Worm (Caenorhabditis elegans) whole organism, late embryonic: Measurements from ENCODE around the gene K03B8.11.
A peak's percentile ranks its signal among the peaks of the same experiment; 100 is the strongest.

Experiments used
- F13H6.1 ChIP-seq: sonication (generic microtip); optimal IDR thresholded peaks from 2 replicates; lab custom pipeline; 2016; ENCODE audit warnings: missing genetic modification characterization, missing compliant biosample characterization
- Y22D7AL.16 ChIP-seq: sonication (generic microtip); optimal IDR thresholded peaks from 2 replicates; lab custom pipeline; 2016; ENCODE audit warnings: missing genetic modification characterization, missing compliant biosample characterization
- ama-1 ChIP-seq: fragments of 150-350 bp; optimal IDR thresholded peaks from 2 replicates; lab custom pipeline; 2014
- ceh-19 ChIP-seq: fragments of 200-800 bp; sonication (Bioruptor generic); optimal IDR thresholded peaks from 2 replicates; lab custom pipeline; 2018; ENCODE audit warnings: mild to moderate bottlenecking, missing genetic modification characterization, missing compliant biosample characterization
- ceh-2 ChIP-seq: sonication (generic microtip); optimal IDR thresholded peaks from 2 replicates; lab custom pipeline; 2016; ENCODE audit warnings: missing genotype, missing genetic modification characterization, missing compliant biosample characterization
- ceh-22 ChIP-seq: sonication (generic microtip); optimal IDR thresholded peaks from 2 replicates; lab custom pipeline; 2017; ENCODE audit warnings: missing biosample characterization, missing genetic modification characterization
- ceh-24 ChIP-seq: sonication (generic microtip); optimal IDR thresholded peaks from 2 replicates; lab custom pipeline; 2016; ENCODE audit warnings: mild to moderate bottlenecking, missing genetic modification characterization, missing compliant biosample characterization
- ceh-30 ChIP-seq: fragments of 150-350 bp; optimal IDR thresholded peaks from 2 replicates; lab custom pipeline; 2014; ENCODE audit warnings: missing biosample characterization, missing genetic modification characterization
- ceh-31 ChIP-seq: sonication (generic microtip); optimal IDR thresholded peaks from 2 replicates; lab custom pipeline; 2016; ENCODE audit warnings: missing genetic modification characterization, missing compliant biosample characterization
- ceh-48 ChIP-seq: sonication (generic microtip); optimal IDR thresholded peaks from 2 replicates; lab custom pipeline; 2016; ENCODE audit warnings: missing genetic modification characterization, inconsistent platforms, missing compliant biosample characterization
- ceh-6 ChIP-seq: fragments of 200-800 bp; sonication (Bioruptor generic); optimal IDR thresholded peaks from 2 replicates; lab custom pipeline; 2018; ENCODE audit warnings: mild to moderate bottlenecking, missing genetic modification characterization, missing compliant biosample characterization
- che-1 ChIP-seq: sonication (generic microtip); optimal IDR thresholded peaks from 2 replicates; lab custom pipeline; 2016; ENCODE audit warnings: mild to moderate bottlenecking, missing genetic modification characterization, missing compliant biosample characterization
- elt-2 ChIP-seq: sonication (generic microtip); optimal IDR thresholded peaks from 2 replicates; lab custom pipeline; 2016; ENCODE audit warnings: missing genetic modification reagents, missing genetic modification characterization, missing compliant biosample characterization
- elt-4 ChIP-seq: sonication (generic microtip); optimal IDR thresholded peaks from 2 replicates; lab custom pipeline; 2016; ENCODE audit warnings: missing genetic modification characterization, missing compliant biosample characterization
- eyg-1 ChIP-seq: sonication (generic microtip); optimal IDR thresholded peaks from 2 replicates; lab custom pipeline; 2016; ENCODE audit warnings: missing genotype, missing genetic modification characterization, missing compliant biosample characterization
- fkh-10 ChIP-seq: fragments of 150-350 bp; optimal IDR thresholded peaks from 2 replicates; lab custom pipeline; 2014; ENCODE audit warnings: missing biosample characterization, missing genetic modification reagents, missing genetic modification characterization
- gmeb-2 ChIP-seq: sonication (generic microtip); optimal IDR thresholded peaks from 2 replicates; lab custom pipeline; 2016; ENCODE audit warnings: missing genetic modification characterization, inconsistent platforms, missing compliant biosample characterization
- hlh-13 ChIP-seq: fragments of 200-800 bp; sonication (Bioruptor generic); optimal IDR thresholded peaks from 2 replicates; lab custom pipeline; 2018; ENCODE audit warnings: mild to moderate bottlenecking, missing genetic modification characterization, missing compliant biosample characterization
- hlh-15 ChIP-seq: sonication (generic microtip); optimal IDR thresholded peaks from 2 replicates; lab custom pipeline; 2016; ENCODE audit warnings: missing genetic modification characterization, missing compliant biosample characterization
- lim-6 ChIP-seq: sonication (generic microtip); optimal IDR thresholded peaks from 2 replicates; lab custom pipeline; 2016; ENCODE audit warnings: missing genetic modification characterization, missing compliant biosample characterization
- lin-11 ChIP-seq: fragments of 200-800 bp; sonication (Bioruptor generic); optimal IDR thresholded peaks from 2 replicates; lab custom pipeline; 2018; ENCODE audit warnings: mild to moderate bottlenecking, missing genetic modification characterization, missing compliant biosample characterization
- madf-2 ChIP-seq: sonication (generic microtip); optimal IDR thresholded peaks from 2 replicates; lab custom pipeline; 2017; ENCODE audit warnings: missing genetic modification characterization, missing compliant biosample characterization
- nhr-11 ChIP-seq: fragments of 150-350 bp; optimal IDR thresholded peaks from 2 replicates; lab custom pipeline; 2014; ENCODE audit warnings: missing biosample characterization, missing genetic modification characterization
- nhr-232 ChIP-seq: sonication (generic microtip); optimal IDR thresholded peaks from 2 replicates; lab custom pipeline; 2016; ENCODE audit warnings: missing genetic modification characterization, missing compliant biosample characterization
- npax-4 ChIP-seq: sonication (generic microtip); optimal IDR thresholded peaks from 2 replicates; lab custom pipeline; 2016; ENCODE audit warnings: missing genetic modification characterization, missing compliant biosample characterization
- pag-3 ChIP-seq: sonication (generic microtip); optimal IDR thresholded peaks from 2 replicates; lab custom pipeline; 2016; ENCODE audit warnings: missing compliant biosample characterization, missing genetic modification characterization, borderline replicate concordance
- pat-9 ChIP-seq: fragments of 200-800 bp; sonication (Bioruptor generic); optimal IDR thresholded peaks from 2 replicates; lab custom pipeline; 2018; ENCODE audit warnings: mild to moderate bottlenecking, missing genetic modification characterization, moderate library complexity, missing compliant biosample characterization
- pqm-1 ChIP-seq: sonication (generic microtip); optimal IDR thresholded peaks from 2 replicates; lab custom pipeline; 2016; ENCODE audit warnings: missing genetic modification characterization, missing compliant biosample characterization
- sox-2 ChIP-seq: fragments of 200-800 bp; sonication (Bioruptor generic); IDR thresholded peaks from 2 replicates; pipeline ENCODE4 v1.3.6; 2022; ENCODE audit warnings: missing genetic modification reagents, missing genetic modification characterization, missing compliant biosample characterization
- sox-4 ChIP-seq: sonication (generic microtip); optimal IDR thresholded peaks from 2 replicates; lab custom pipeline; 2017; ENCODE audit warnings: mild to moderate bottlenecking, missing genetic modification characterization, inconsistent platforms, missing compliant biosample characterization
- tbx-2 ChIP-seq: sonication (generic microtip); optimal IDR thresholded peaks from 2 replicates; lab custom pipeline; 2016; ENCODE audit warnings: missing genetic modification characterization, missing compliant biosample characterization
- tbx-7 ChIP-seq: sonication (generic microtip); optimal IDR thresholded peaks from 2 replicates; lab custom pipeline; 2016; ENCODE audit warnings: missing genotype, missing genetic modification characterization, missing compliant biosample characterization
- ttx-3 ChIP-seq: sonication (generic microtip); optimal IDR thresholded peaks from 2 replicates; lab custom pipeline; 2016; ENCODE audit warnings: missing genetic modification reagents, missing genetic modification characterization, missing compliant biosample characterization
- unc-42 ChIP-seq: sonication (generic microtip); optimal IDR thresholded peaks from 2 replicates; lab custom pipeline; 2016; ENCODE audit warnings: missing genotype, missing genetic modification characterization, missing compliant biosample characterization
- unc-55 ChIP-seq: sonication (generic microtip); optimal IDR thresholded peaks from 2 replicates; lab custom pipeline; 2017; ENCODE audit warnings: missing biosample characterization, missing genetic modification reagents, missing genetic modification characterization
- unc-86 ChIP-seq: sonication (generic microtip); optimal IDR thresholded peaks from 2 replicates; lab custom pipeline; 2016; ENCODE audit warnings: missing genetic modification characterization, missing compliant biosample characterization
- ztf-16 ChIP-seq: sonication (generic microtip); optimal IDR thresholded peaks from 2 replicates; lab custom pipeline; 2017; ENCODE audit warnings: missing genetic modification characterization, missing compliant biosample characterization

The K03B8.11 gene

ce11 chrV:11375150-11375792 is 15.0 kb downstream of the K03B8.11 start, which contains the start of gene cnb-1 (continued):
- TF ChIP-seq sox-2 (no peak), lin-11 (tag; lab: Kevin White, UChicago) (no peak), tbx-2 (tag; lab: Kevin White, UChicago) (peak; percentile 75), hlh-13 (GFP tag; lab: Kevin White, UChicago) (no peak), npax-4 (tag; lab: Kevin White, UChicago) (no peak), ceh-48 (tag; lab: Kevin White, UChicago) (peak; percentile 86), ceh-22 (no peak), elt-2 (no peak), Y22D7AL.16 (tag; lab: Kevin White, UChicago) (no peak), pag-3 (tag; lab: Kevin White, UChicago) (no peak), sox-4 (no peak), ceh-24 (tag; lab: Kevin White, UChicago) (no peak), pat-9 (no peak), ttx-3 (tag; lab: Kevin White, UChicago) (no peak), ceh-31 (tag; lab: Kevin White, UChicago) (peak; percentile 85), ceh-6 (GFP tag; lab: Kevin White, UChicago) (no peak), nhr-232 (tag; lab: Kevin White, UChicago) (no peak), eyg-1 (tag; lab: Kevin White, UChicago) (no peak), lim-6 (tag; lab: Kevin White, UChicago) (peak; percentile 16), ceh-19 (no peak), unc-86 (tag; lab: Kevin White, UChicago) (peak; percentile 20), pqm-1 (no peak), tbx-7 (no peak), gmeb-2 (no peak), elt-4 (tag; lab: Kevin White, UChicago) (no peak)

DNA sequence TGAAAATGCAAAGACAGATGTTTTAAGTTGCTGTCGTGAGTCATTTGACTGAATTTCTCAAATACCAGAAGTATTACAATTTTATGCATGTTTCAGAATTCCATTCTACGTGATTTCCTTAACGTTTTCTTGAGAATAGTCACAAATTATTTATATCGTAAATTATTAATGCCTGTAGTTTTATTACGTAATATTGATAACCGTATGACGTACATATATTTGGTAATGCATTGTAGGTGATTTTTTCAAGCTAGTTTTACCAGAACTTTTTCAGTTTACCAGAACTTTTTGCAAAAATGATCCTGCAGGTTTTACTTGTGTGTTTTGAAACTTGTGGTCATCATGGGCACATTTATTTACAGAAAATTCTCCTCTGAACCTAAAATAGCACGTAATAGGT is 16.4 kb downstream of the K03B8.11 start:
- TF ChIP-seq F13H6.1 (tag; lab: Kevin White, UChicago) (no peak), ceh-30 (no peak), ceh-2 (tag; lab: Kevin White, UChicago) (no peak), lin-11 (tag; lab: Kevin White, UChicago) (no peak), tbx-2 (tag; lab: Kevin White, UChicago) (no peak), ama-1 (lab: Kevin White, UChicago) (no peak), nhr-11 (tag; lab: Kevin White, UChicago) (no peak), unc-42 (tag; lab: Kevin White, UChicago) (no peak), eyg-1 (tag; lab: Kevin White, UChicago) (no peak), hlh-13 (GFP tag; lab: Kevin White, UChicago) (no peak), ceh-31 (tag; lab: Kevin White, UChicago) (no peak), unc-55 (no peak), madf-2 (tag; lab: Kevin White, UChicago) (no peak), fkh-10 (no peak), elt-2 (no peak), ttx-3 (tag; lab: Kevin White, UChicago) (no peak), hlh-15 (no peak)

DNA sequence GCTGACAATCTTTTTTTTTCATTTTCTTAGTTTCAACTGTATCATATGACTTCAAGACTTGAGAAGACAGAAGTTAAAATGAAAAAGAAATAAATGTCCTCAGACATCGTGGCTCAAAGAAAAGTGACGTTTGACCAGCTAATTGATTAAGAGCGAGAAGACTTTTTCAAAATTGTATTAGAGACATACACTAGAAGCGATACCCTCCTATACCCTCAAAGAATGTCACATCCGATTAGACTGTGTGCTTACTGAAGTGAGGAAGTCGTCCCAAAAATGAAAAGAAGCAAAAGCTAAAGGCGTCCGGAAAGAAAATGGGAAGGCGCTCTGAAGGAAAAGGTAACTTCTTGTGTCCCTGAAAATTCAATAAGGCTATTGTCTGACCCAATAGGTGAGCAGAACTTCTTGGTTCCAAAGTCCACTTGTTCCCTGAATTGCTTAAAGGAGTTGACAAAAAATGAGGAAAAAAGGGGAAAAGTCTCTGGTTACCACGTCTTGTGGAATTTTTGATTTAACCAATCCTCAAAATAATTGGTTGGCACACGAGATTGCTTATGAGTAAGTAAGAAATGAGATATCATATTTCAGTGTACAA is 17.9 kb downstream of the K03B8.11 start:
- TF ChIP-seq unc-42 (tag; lab: Kevin White, UChicago), result peak; percentile 52
- no peak for TF ChIP-seq ztf-16 (tag; lab: Kevin White, UChicago)
- TF ChIP-seq ceh-48 (tag; lab: Kevin White, UChicago), result no peak
- TF ChIP-seq che-1 (tag; lab: Kevin White, UChicago), result no peak
- no peak for TF ChIP-seq eyg-1 (tag; lab: Kevin White, UChicago)
- TF ChIP-seq sox-2, result no peak
- TF ChIP-seq hlh-15, result no peak
